Fruit fly (Drosophila melanogaster) whole organism, adult: ENCODE data around the gene Acyp2.

ENCODE experiments used
- CG11617 ChIP-seq: fragments of 200-800 bp; sonication (Bioruptor generic); optimal IDR thresholded peaks from 2 replicates; lab custom pipeline; 2017; ENCODE audit warnings: mild to moderate bottlenecking, missing biosample characterization, missing genetic modification reagents, missing genetic modification characterization
- CG12768 ChIP-seq: fragments of 200-800 bp; sonication (Bioruptor generic); optimal IDR thresholded peaks from 2 replicates; lab custom pipeline; 2017; ENCODE audit warnings: missing biosample characterization, missing genetic modification characterization, mild to moderate bottlenecking, moderate library complexity, missing genetic modification reagents
- CG14711 ChIP-seq: fragments of 200-800 bp; sonication (Bioruptor generic); optimal IDR thresholded peaks from 2 replicates; lab custom pipeline; 2018; ENCODE audit warnings: missing biosample characterization, mild to moderate bottlenecking, missing genetic modification characterization, moderate library complexity
- CG1620 ChIP-seq: fragments of 200-800 bp; sonication (Bioruptor generic); optimal IDR thresholded peaks from 2 replicates; lab custom pipeline; 2016; ENCODE audit warnings: missing biosample characterization, missing genetic modification characterization
- CG33017 ChIP-seq: fragments of 200-800 bp; sonication (Bioruptor generic); optimal IDR thresholded peaks from 2 replicates; lab custom pipeline; 2018; ENCODE audit warnings: missing biosample characterization, mild to moderate bottlenecking, missing genetic modification characterization, moderate library complexity
- CG5204 ChIP-seq: fragments of 200-800 bp; sonication (Bioruptor generic); optimal IDR thresholded peaks from 2 replicates; lab custom pipeline; 2016; ENCODE audit warnings: missing biosample characterization, missing genetic modification characterization
- CG7045 ChIP-seq: fragments of 200-800 bp; sonication (Bioruptor generic); optimal IDR thresholded peaks from 2 replicates; lab custom pipeline; 2017; ENCODE audit warnings: missing biosample characterization, mild to moderate bottlenecking, missing genetic modification characterization
- CG7101 ChIP-seq: fragments of 200-800 bp; sonication (Bioruptor generic); optimal IDR thresholded peaks from 2 replicates; lab custom pipeline; 2018; ENCODE audit warnings: missing biosample characterization, mild to moderate bottlenecking, missing genetic modification characterization, moderate library complexity
- Clk ChIP-seq: fragments of 200-800 bp; sonication (Bioruptor generic); optimal IDR thresholded peaks from 2 replicates; lab custom pipeline; 2017; ENCODE audit warnings: missing biosample characterization, missing genetic modification characterization
- Crg-1 ChIP-seq: fragments of 200-800 bp; sonication (Bioruptor generic); optimal IDR thresholded peaks from 2 replicates; lab custom pipeline; 2016; ENCODE audit warnings: missing biosample characterization, missing genetic modification characterization
- Hr96 ChIP-seq: fragments of 200-800 bp; sonication (Bioruptor generic); optimal IDR thresholded peaks from 2 replicates; lab custom pipeline; 2016; ENCODE audit warnings: missing biosample characterization, missing genetic modification characterization
- Mnt ChIP-seq: fragments of 200-800 bp; sonication (Bioruptor generic); optimal IDR thresholded peaks from 2 replicates; lab custom pipeline; 2016; ENCODE audit warnings: missing biosample characterization, mild to moderate bottlenecking, missing genetic modification characterization
- bab1 ChIP-seq: fragments of 200-800 bp; sonication (Bioruptor generic); optimal IDR thresholded peaks from 3 replicates; lab custom pipeline; 2019; ENCODE audit warnings: missing biosample characterization, mild to moderate bottlenecking, missing genetic modification characterization, moderate library complexity
- cic ChIP-seq: fragments of 200-800 bp; sonication (Bioruptor generic); optimal IDR thresholded peaks from 2 replicates; lab custom pipeline; 2017; ENCODE audit warnings: missing biosample characterization, mild to moderate bottlenecking, missing genetic modification characterization, moderate library complexity
- cnc ChIP-seq, 2 experiments: fragments of >200 bp; optimal IDR thresholded peaks; 2 replicates each; lab custom pipeline; 2017
- kay ChIP-seq: fragments of 200-800 bp; sonication (Bioruptor generic); peaks from one replicate; lab custom pipeline; 2016; ENCODE audit warnings: missing biosample characterization, missing genetic modification characterization, borderline replicate concordance
- ovo ChIP-seq: fragments of 200-800 bp; sonication (Bioruptor generic); optimal IDR thresholded peaks from 2 replicates; lab custom pipeline; 2016; ENCODE audit warnings: missing biosample characterization, missing genetic modification characterization
- pad ChIP-seq: fragments of 200-800 bp; sonication (Bioruptor generic); optimal IDR thresholded peaks from 3 replicates; lab custom pipeline; 2017; ENCODE audit warnings: missing biosample characterization, missing genetic modification characterization, mild to moderate bottlenecking, moderate library complexity, missing genetic modification reagents
- tj ChIP-seq: fragments of 200-800 bp; sonication (Bioruptor generic); optimal IDR thresholded peaks from 3 replicates; lab custom pipeline; 2017; ENCODE audit warnings: missing biosample characterization, mild to moderate bottlenecking, missing genetic modification characterization, moderate library complexity
- toe ChIP-seq: fragments of 200-800 bp; sonication (Bioruptor generic); optimal IDR thresholded peaks from 2 replicates; lab custom pipeline; 2016; ENCODE audit warnings: missing biosample characterization, missing genetic modification characterization

Acyp2 gene

dm6 chr3R:15807877-15808381 is 15.4 kb downstream of the Acyp2 start:
- TF ChIP-seq bab1 (GFP tag; lab: Kevin White, UChicago) (no peak), CG5204 (no peak), kay (GFP tag; lab: Kevin White, UChicago) (no peak), CG11617 (no peak), Hr96 (GFP tag; lab: Kevin White, UChicago) (no peak), Mnt (GFP tag; lab: Kevin White, UChicago) (no peak), cnc (optimal IDR thresholded peaks at IDR 0.05; lab: Kevin White, UChicago) (no peak), CG12768 (GFP tag; lab: Kevin White, UChicago) (no peak), CG14711 (tag; lab: Kevin White, UChicago) (no peak), CG1620 (no peak), CG7045 (GFP tag; lab: Kevin White, UChicago) (no peak), Clk (no peak), CG7101 (tag; lab: Kevin White, UChicago) (no peak), cic (GFP tag; lab: Kevin White, UChicago) (no peak)

dm6 chr3R:15810369-15810768 is 17.9 kb downstream of the Acyp2 start:
- TF ChIP-seq Hr96 (GFP tag; lab: Kevin White, UChicago) (no peak), Mnt (GFP tag; lab: Kevin White, UChicago) (no peak), cic (GFP tag; lab: Kevin White, UChicago) (no peak), CG1620 (no peak), CG11617 (no peak), kay (GFP tag; lab: Kevin White, UChicago) (no peak)

- TF ChIP-seq bab1 (GFP tag; lab: Kevin White, UChicago) = peak; percentile 31
- no peak for TF ChIP-seq CG1620
Observed at dm6 chr3R:15814150-15814549, 21.7 kb downstream of the Acyp2 start.

dm6 chr3R:15816276-15816675 is 23.8 kb downstream of the Acyp2 start:
- TF ChIP-seq Mnt (GFP tag; lab: Kevin White, UChicago) (no peak), CG5204 (no peak), Clk (no peak), CG7045 (GFP tag; lab: Kevin White, UChicago) (no peak)

- no peak for TF ChIP-seq Hr96 (GFP tag; lab: Kevin White, UChicago)
- TF ChIP-seq CG11617 = no peak
- TF ChIP-seq bab1 (GFP tag; lab: Kevin White, UChicago) = no peak
- TF ChIP-seq Mnt (GFP tag; lab: Kevin White, UChicago) = no peak
Observed at dm6 chr3R:15825521-15825920, 33.0 kb downstream of the Acyp2 start, which contains the start of gene CG4576. Gene CG4576 (plus strand): TSS chr3R:15825747.

- TF ChIP-seq Hr96 (GFP tag; lab: Kevin White, UChicago) (no peak), cic (GFP tag; lab: Kevin White, UChicago) (no peak), kay (GFP tag; lab: Kevin White, UChicago) (peak; percentile 20)
Observed at dm6 chr3R:15827559-15827958, 35.1 kb downstream of the Acyp2 start.

dm6 chr3R:15832525-15832924 is 40.0 kb downstream of the Acyp2 start, which contains the start of gene rec:
Gene rec (minus strand): TSS chr3R:15832632.
- TF ChIP-seq pad (GFP tag; lab: Kevin White, UChicago) = no peak
- no peak for TF ChIP-seq CG12768 (GFP tag; lab: Kevin White, UChicago)
- TF ChIP-seq tj (GFP tag; lab: Kevin White, UChicago) = no peak
- TF ChIP-seq cnc (optimal IDR thresholded peaks at IDR 0.05; lab: Kevin White, UChicago) = no peak
- TF ChIP-seq Mnt (GFP tag; lab: Kevin White, UChicago) = no peak
- TF ChIP-seq Clk = no peak
- no peak for TF ChIP-seq kay (GFP tag; lab: Kevin White, UChicago)
- TF ChIP-seq toe = no peak
- TF ChIP-seq CG33017 (tag; lab: Kevin White, UChicago) = no peak
- no peak for TF ChIP-seq CG1620

dm6 chr3R:15833332-15833731 is 40.8 kb downstream of the Acyp2 start, which contains the start of gene CG43318:
Gene CG43318 (minus strand): TSS chr3R:15833432.
- no peak for TF ChIP-seq Crg-1
- no peak for TF ChIP-seq Mnt (GFP tag; lab: Kevin White, UChicago)
- no peak for TF ChIP-seq CG5204
- TF ChIP-seq tj (GFP tag; lab: Kevin White, UChicago) = no peak
- no peak for TF ChIP-seq CG33017 (tag; lab: Kevin White, UChicago)
- TF ChIP-seq cic (GFP tag; lab: Kevin White, UChicago) = no peak
- no peak for TF ChIP-seq CG12768 (GFP tag; lab: Kevin White, UChicago)
- no peak for TF ChIP-seq ovo
- TF ChIP-seq CG7101 (tag; lab: Kevin White, UChicago) = no peak
- no peak for TF ChIP-seq CG7045 (GFP tag; lab: Kevin White, UChicago)
- no peak for TF ChIP-seq CG11617
- no peak for TF ChIP-seq Hr96 (GFP tag; lab: Kevin White, UChicago)
- TF ChIP-seq pad (GFP tag; lab: Kevin White, UChicago) = no peak
- no peak for TF ChIP-seq toe
